Worm (Caenorhabditis elegans): Measurements from ENCODE around the gene col-150.

DNA sequence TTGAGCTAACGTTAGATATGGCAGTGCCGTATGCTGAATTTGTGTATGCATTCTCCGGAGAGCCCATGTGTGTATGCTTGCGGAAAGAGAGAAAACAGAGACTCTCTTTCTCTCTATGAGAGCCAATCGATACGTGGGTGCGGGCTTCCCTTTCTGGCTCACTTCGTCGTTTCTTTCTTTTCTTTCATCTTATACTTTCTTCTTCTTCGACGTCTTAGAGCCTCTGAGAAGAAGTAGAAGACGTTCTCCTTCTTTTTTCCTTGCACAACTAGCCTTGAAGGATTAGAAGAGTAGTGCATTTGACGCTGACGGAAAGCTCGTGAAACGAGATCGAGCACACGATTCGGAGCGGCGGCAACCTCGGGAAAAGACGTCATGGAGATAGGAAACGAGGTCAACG is 20.6 kb downstream of the col-150 start:
- no peak for TF ChIP-seq nhr-12 (tag; optimal IDR thresholded peaks at IDR 0.05)
- TF ChIP-seq fkh-10 (GFP tag; optimal IDR thresholded peaks at IDR 0.05): peak; percentile 80
- TF ChIP-seq lin-13 (GFP tag; optimal IDR thresholded peaks at IDR 0.05): no peak
- no peak for TF ChIP-seq nhr-76 (tag; optimal IDR thresholded peaks at IDR 0.05)
- TF ChIP-seq alr-1 (tag; optimal IDR thresholded peaks at IDR 0.05; ENCODE audit: borderline replicate concordance): no peak
- TF ChIP-seq lir-3 (tag; optimal IDR thresholded peaks at IDR 0.05; ENCODE audit: poor library complexity): no peak
- peak; percentile 8 for TF ChIP-seq xbp-1 (tag; optimal IDR thresholded peaks at IDR 0.05)
- TF ChIP-seq ceh-82 (tag; optimal IDR thresholded peaks at IDR 0.05): peak; percentile 29 to 73 (median 46)
- TF ChIP-seq elt-3 (tag; optimal IDR thresholded peaks at IDR 0.05): no peak
- no peak for TF ChIP-seq ama-1 (optimal IDR thresholded peaks at IDR 0.05)
- no peak for TF ChIP-seq nhr-28 (tag; optimal IDR thresholded peaks at IDR 0.05)
